Worm (Caenorhabditis elegans) whole organism, midembryonic: ENCODE data around the gene srd-44.
"Not testable (repeated sequence)": the region's sequence is repeated elsewhere in the genome, so short reads cannot be mapped to it uniquely, and the experiment has no call there.

Experiments used
- T22C8.4 ChIP-seq: fragments of 200-800 bp; sonication (Bioruptor generic); IDR thresholded peaks from 2 replicates; pipeline ENCODE4 v1.3.6; 2022; ENCODE audit warnings: missing genetic modification characterization, missing compliant biosample characterization
- cog-1 ChIP-seq: sonication (generic microtip); optimal IDR thresholded peaks from 2 replicates; lab custom pipeline; 2016; ENCODE audit warnings: missing genetic modification characterization, missing compliant biosample characterization
- flt-1 ChIP-seq: fragments of 200-800 bp; sonication (Bioruptor generic); IDR thresholded peaks from 2 replicates; pipeline ENCODE4 v1.3.6; 2022; ENCODE audit warnings: missing genetic modification characterization, missing compliant biosample characterization
- klf-2 ChIP-seq: fragments of 200-800 bp; sonication (Bioruptor generic); conservative IDR thresholded peaks from 2 replicates; pipeline ENCODE4 v1.3.6; 2022; ENCODE audit warnings: missing genetic modification reagents, missing genetic modification characterization, missing compliant biosample characterization
- med-1 ChIP-seq: sonication (generic microtip); optimal IDR thresholded peaks from 2 replicates; lab custom pipeline; 2017; ENCODE audit warnings: missing genetic modification characterization, mild to moderate bottlenecking, missing compliant biosample characterization, antibody characterized with exemption, missing genetic modification reagents; ENCODE audit not compliant: insufficient read depth
- ref-1 ChIP-seq: fragments of 200-800 bp; sonication (Bioruptor generic); conservative IDR thresholded peaks from 2 replicates; pipeline ENCODE4 v1.3.6; 2022; ENCODE audit warnings: missing genetic modification reagents, missing genetic modification characterization, missing compliant biosample characterization
- tab-1 ChIP-seq: fragments of 200-800 bp; sonication (Bioruptor generic); IDR thresholded peaks from 2 replicates; pipeline ENCODE4 v1.3.6; 2022; ENCODE audit warnings: missing genetic modification characterization, missing compliant biosample characterization
- ztf-23 ChIP-seq: fragments of 200-800 bp; sonication (Bioruptor generic); IDR thresholded peaks from 2 replicates; pipeline ENCODE4 v1.3.6; 2022; ENCODE audit warnings: missing genetic modification reagents, missing genetic modification characterization, missing compliant biosample characterization
- ztf-29 ChIP-seq: fragments of 200-800 bp; sonication (Bioruptor generic); IDR thresholded peaks from 2 replicates; pipeline ENCODE4 v1.3.6; 2022; ENCODE audit warnings: missing genetic modification reagents, missing genetic modification characterization, missing compliant biosample characterization

srd-44 gene

ce11 chrX:12308045-12308499 lies 30.2 kb upstream of the srd-44 start, which contains the start of gene F17A2.16:
F17A2.16 (plus strand) TSS chrX:12308449.
- TF ChIP-seq ztf-23; tab-1 (GFP tag; lab: Robert Waterston, UW); ref-1 (GFP tag; lab: Robert Waterston, UW): not testable (repeated sequence)

- TF ChIP-seq cog-1 (no peak), ztf-23 (no peak), flt-1 (GFP tag; lab: Robert Waterston, UW) (no peak), tab-1 (GFP tag; lab: Robert Waterston, UW) (no peak), klf-2 (GFP tag; lab: Robert Waterston, UW) (no peak), T22C8.4 (GFP tag; lab: Robert Waterston, UW) (no peak), med-1 (GFP tag; lab: Kevin White, UChicago) (no peak), ztf-29 (GFP tag; lab: Robert Waterston, UW) (no peak), ref-1 (GFP tag; lab: Robert Waterston, UW) (no peak)
These were observed 24.5 kb upstream of the srd-44 start for ce11 chrX:12313779-12314178.

ce11 chrX:12314395-12314794 lies 23.8 kb upstream of the srd-44 start:
- TF ChIP-seq ref-1 (GFP tag; lab: Robert Waterston, UW) = no peak

ce11 chrX:12315268-12315667 lies 23.0 kb upstream of the srd-44 start, which contains the start of gene xtr-2:
xtr-2 (plus strand) TSS chrX:12315568.
- TF ChIP-seq flt-1 (GFP tag; lab: Robert Waterston, UW) (no peak), med-1 (GFP tag; lab: Kevin White, UChicago) (no peak), tab-1 (GFP tag; lab: Robert Waterston, UW) (no peak), klf-2 (GFP tag; lab: Robert Waterston, UW) (no peak), ztf-23 (no peak), cog-1 (no peak)

- no peak for TF ChIP-seq flt-1 (GFP tag; lab: Robert Waterston, UW)
- TF ChIP-seq med-1 (GFP tag; lab: Kevin White, UChicago) = no peak
- TF ChIP-seq ref-1 (GFP tag; lab: Robert Waterston, UW) = no peak
- no peak for TF ChIP-seq T22C8.4 (GFP tag; lab: Robert Waterston, UW)
- TF ChIP-seq ztf-29 (GFP tag; lab: Robert Waterston, UW) = no peak
- no peak for TF ChIP-seq cog-1
- no peak for TF ChIP-seq ztf-23
- TF ChIP-seq klf-2 (GFP tag; lab: Robert Waterston, UW) = no peak
These were observed 20.7 kb upstream of the srd-44 start for ce11 chrX:12317560-12317959.

- TF ChIP-seq ztf-29 (GFP tag; lab: Robert Waterston, UW) = no peak
These were observed 17.5 kb upstream of the srd-44 start, which contains the start of gene ceh-40 for ce11 chrX:12320737-12321136. ceh-40 (minus strand) TSS chrX:12320777.

- TF ChIP-seq tab-1 (GFP tag; lab: Robert Waterston, UW) = no peak
These were observed 16.9 kb upstream of the srd-44 start, which contains the start of gene F17A2.13 for ce11 chrX:12321357-12321756. F17A2.13 (plus strand) TSS chrX:12321657.

- no peak for TF ChIP-seq cog-1
- no peak for TF ChIP-seq med-1 (GFP tag; lab: Kevin White, UChicago)
- TF ChIP-seq klf-2 (GFP tag; lab: Robert Waterston, UW) = no peak
- TF ChIP-seq flt-1 (GFP tag; lab: Robert Waterston, UW) = no peak
These were observed 14.8 kb upstream of the srd-44 start, which contains the start of gene srd-40 for ce11 chrX:12323439-12323838. srd-40 (plus strand) TSS chrX:12323739.

- TF ChIP-seq ztf-29 (GFP tag; lab: Robert Waterston, UW) = no peak
- TF ChIP-seq cog-1 = no peak
- no peak for TF ChIP-seq T22C8.4 (GFP tag; lab: Robert Waterston, UW)
- TF ChIP-seq ztf-23 = no peak
- no peak for TF ChIP-seq tab-1 (GFP tag; lab: Robert Waterston, UW)
- TF ChIP-seq ref-1 (GFP tag; lab: Robert Waterston, UW) = no peak
- TF ChIP-seq flt-1 (GFP tag; lab: Robert Waterston, UW) = no peak
- TF ChIP-seq med-1 (GFP tag; lab: Kevin White, UChicago) = no peak
- TF ChIP-seq klf-2 (GFP tag; lab: Robert Waterston, UW) = no peak
These were observed 11.8 kb upstream of the srd-44 start, which contains the start of gene srd-41 for ce11 chrX:12326424-12326823. srd-41 (plus strand) TSS chrX:12326724.

- TF ChIP-seq klf-2 (GFP tag; lab: Robert Waterston, UW) = no peak
These were observed 9.6 kb upstream of the srd-44 start, which contains the start of gene srd-45 for ce11 chrX:12328676-12329075. srd-45 (plus strand) TSS chrX:12328976.

- TF ChIP-seq ref-1 (GFP tag; lab: Robert Waterston, UW) (no peak), tab-1 (GFP tag; lab: Robert Waterston, UW) (no peak), ztf-29 (GFP tag; lab: Robert Waterston, UW) (no peak), flt-1 (GFP tag; lab: Robert Waterston, UW) (no peak), cog-1 (no peak), ztf-23 (no peak), T22C8.4 (GFP tag; lab: Robert Waterston, UW) (no peak), klf-2 (GFP tag; lab: Robert Waterston, UW) (no peak), med-1 (GFP tag; lab: Kevin White, UChicago) (no peak)
These were observed 6.4 kb upstream of the srd-44 start, which contains the start of gene srd-46 for ce11 chrX:12331795-12332194. srd-46 (plus strand) TSS chrX:12332095.
